Fruit fly (Drosophila melanogaster) whole organism, wandering third instar larva: ENCODE data around the gene Atg4b.

ENCODE experiments used
- pan ChIP-seq: fragments of >200 bp; optimal IDR thresholded peaks from 2 replicates; lab custom pipeline; 2017
- usp ChIP-seq: fragments of >200 bp; optimal IDR thresholded peaks from 2 replicates; lab custom pipeline; 2017; ENCODE audit warnings: missing biosample characterization, missing genetic modification characterization

DNA sequence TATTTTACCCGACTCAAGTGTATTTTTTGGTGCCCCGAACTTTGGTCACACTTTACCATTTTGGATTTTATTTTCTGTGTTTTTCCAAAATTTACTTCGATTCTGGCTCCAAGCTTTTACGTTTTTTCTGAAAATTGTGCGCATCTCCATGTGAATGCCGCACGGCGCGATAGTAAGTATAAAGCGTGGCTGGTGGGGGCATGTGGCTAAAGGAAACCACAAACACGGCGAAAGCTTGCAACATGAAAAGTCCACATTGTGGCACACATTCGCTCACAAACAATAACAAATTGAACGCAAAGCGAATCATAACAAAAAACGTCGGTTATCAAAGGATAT, 36.0 kb downstream of the Atg4b start, which contains the start of gene ear:
- no peak for TF ChIP-seq pan (lab: Kevin White, UChicago)
- TF ChIP-seq usp (GFP tag; lab: Kevin White, UChicago): no peak
